Worm (Caenorhabditis elegans) whole organism, mixed stage, embryonic: ENCODE measurements around the gene npr-35.

Experiments used
- ces-1 ChIP-seq: fragments of 150-350 bp; optimal IDR thresholded peaks from 2 replicates; lab custom pipeline; 2014; ENCODE audit warnings: missing biosample characterization, missing genetic modification reagents, missing genetic modification characterization
- ham-2 ChIP-seq: fragments of 200-800 bp; sonication (Bioruptor generic); optimal IDR thresholded peaks from 2 replicates; lab custom pipeline; 2018; ENCODE audit warnings: mild to moderate bottlenecking, missing genetic modification characterization, missing compliant biosample characterization
- lin-13 ChIP-seq: fragments of 150-350 bp; optimal IDR thresholded peaks from 2 replicates; lab custom pipeline; 2014; ENCODE audit warnings: missing biosample characterization, missing genetic modification characterization
- nhr-12 ChIP-seq: fragments of 150-350 bp; optimal IDR thresholded peaks from 2 replicates; lab custom pipeline; 2014; ENCODE audit warnings: missing biosample characterization, missing genetic modification characterization
- nhr-237 ChIP-seq: fragments of 150-350 bp; optimal IDR thresholded peaks from 2 replicates; lab custom pipeline; 2014; ENCODE audit warnings: missing biosample characterization, missing genetic modification characterization
- nhr-28 ChIP-seq: fragments of 150-350 bp; optimal IDR thresholded peaks from 2 replicates; lab custom pipeline; 2014; ENCODE audit warnings: missing biosample characterization, missing genetic modification characterization
- nhr-76 ChIP-seq: sonication (generic microtip); optimal IDR thresholded peaks from 2 replicates; lab custom pipeline; 2017; ENCODE audit warnings: missing biosample characterization, missing genetic modification characterization
- pha-4 ChIP-seq: fragments of 150-350 bp; optimal IDR thresholded peaks from 2 replicates; lab custom pipeline; 2018; ENCODE audit warnings: missing biosample characterization, missing genetic modification reagents, missing genetic modification characterization
- snpc-4 ChIP-seq: fragments of 150-350 bp; optimal IDR thresholded peaks from 2 replicates; lab custom pipeline; 2014; ENCODE audit warnings: missing biosample characterization, missing genetic modification characterization
- tbx-8 ChIP-seq: fragments of 200-800 bp; sonication (Bioruptor generic); optimal IDR thresholded peaks from 2 replicates; lab custom pipeline; 2018; ENCODE audit warnings: mild to moderate bottlenecking, missing genetic modification characterization, moderate library complexity, missing compliant biosample characterization
- ztf-11 ChIP-seq: fragments of 150-350 bp; optimal IDR thresholded peaks from 2 replicates; lab custom pipeline; 2014; ENCODE audit warnings: missing biosample characterization, missing genetic modification characterization

DNA sequence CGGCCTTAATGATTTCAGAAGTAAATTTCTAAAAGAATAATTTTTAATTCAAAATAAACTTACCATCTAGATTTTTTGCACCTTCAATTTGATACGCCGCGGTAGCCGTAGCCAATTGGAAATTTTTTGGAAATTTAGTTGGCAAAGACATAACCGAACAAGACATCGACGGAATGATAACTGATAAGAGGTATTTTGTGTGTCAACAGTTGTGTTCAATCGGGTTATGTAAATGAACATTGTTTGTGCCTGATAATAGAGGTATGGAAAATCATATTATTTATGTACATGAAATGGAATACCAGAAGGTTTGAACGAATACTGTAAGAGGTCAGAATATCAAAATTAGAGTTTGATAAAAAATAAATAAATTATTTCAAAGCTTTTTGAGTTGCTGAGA is 4.2 kb downstream of the npr-35 start, which contains the start of gene klo-1:
- no peak for TF ChIP-seq nhr-76 (tag; lab: Kevin White, UChicago)
- TF ChIP-seq ces-1 (GFP tag; lab: Kevin White, UChicago), result no peak
- TF ChIP-seq nhr-28 (tag; lab: Kevin White, UChicago), result no peak
- TF ChIP-seq tbx-8 (GFP tag; lab: Kevin White, UChicago), result no peak
- no peak for TF ChIP-seq pha-4
- TF ChIP-seq lin-13, result no peak
- no peak for TF ChIP-seq snpc-4 (tag; lab: Kevin White, UChicago)
- no peak for TF ChIP-seq ztf-11 (tag; lab: Kevin White, UChicago)
- TF ChIP-seq nhr-237 (tag; lab: Kevin White, UChicago), result no peak
- TF ChIP-seq ham-2 (GFP tag; lab: Kevin White, UChicago), result no peak
- TF ChIP-seq nhr-12, result no peak
